Worm (Caenorhabditis elegans): ENCODE data around the gene cct-7.

cct-7 gene

ce11 chrV:1871768-1872296, at the start of gene cct-7, which contains the start of gene T10B5.4 (continued):
- TF ChIP-seq nhr-41 (GFP tag; IDR thresholded peaks at IDR 0.05) (no peak), lin-1 (GFP tag; IDR thresholded peaks at IDR 0.05) (0 out of 2 replicates have a peak, but pooled peaks have one; percentile 22), nhr-6 (tag; optimal IDR thresholded peaks at IDR 0.05) (peak; percentile 78), R02D3.7 (tag; optimal IDR thresholded peaks at IDR 0.05) (no peak), nhr-10 (tag; optimal IDR thresholded peaks at IDR 0.05) (no peak), ceh-20 (GFP tag; IDR thresholded peaks at IDR 0.05) (peak; percentile 70; the same call in 1 of the 2 replicates), ZK337.2 (GFP tag; IDR thresholded peaks at IDR 0.05) (peak; percentile 63; the same call in 1 of the 2 replicates), aly-2 (tag; optimal IDR thresholded peaks at IDR 0.05) (no peak), ceh-32 (tag; optimal IDR thresholded peaks at IDR 0.05; ENCODE audit: poor library complexity) (no peak), lin-15B (tag; optimal IDR thresholded peaks at IDR 0.05) (peak; percentile 25), sdz-12 (GFP tag; optimal IDR thresholded peaks at IDR 0.05) (no peak), lir-3 (tag; optimal IDR thresholded peaks at IDR 0.05) (no peak), mxl-2 (GFP tag; conservative IDR thresholded peaks at IDR 0.05) (no peak), ces-1 (GFP tag; optimal IDR thresholded peaks at IDR 0.05) (no peak), nhr-237 (tag; optimal IDR thresholded peaks at IDR 0.05) (peak; percentile 36), F44E2.7 (GFP tag; IDR thresholded peaks at IDR 0.05) (no peak), daf-8 (GFP tag; IDR thresholded peaks at IDR 0.05) (no peak), zfp-3 (GFP tag; conservative IDR thresholded peaks at IDR 0.05) (0 out of 2 replicates have a peak, but pooled peaks have one; percentile 40), skn-1 (tag; optimal IDR thresholded peaks at IDR 0.05) (no peak), dmd-8 (GFP tag; IDR thresholded peaks at IDR 0.05) (no peak), ztf-7 (tag; optimal IDR thresholded peaks at IDR 0.05) (no peak), ZK546.5 (tag; optimal IDR thresholded peaks at IDR 0.05) (no peak), ceh-28 (tag; optimal IDR thresholded peaks at IDR 0.05) (no peak), unc-130 (GFP tag; optimal IDR thresholded peaks at IDR 0.05) (peak; percentile 89), Y75B8A.6 (GFP tag; IDR thresholded peaks at IDR 0.05) (no peak), dpl-1 (GFP tag; optimal IDR thresholded peaks at IDR 0.05) (peak; percentile 82), egl-27 (tag; optimal IDR thresholded peaks at IDR 0.05) (no peak), tag-97 (GFP tag; IDR thresholded peaks at IDR 0.05) (no peak), pqm-1 (tag; optimal IDR thresholded peaks at IDR 0.05) (peak; percentile 36), mdl-1 (tag; optimal IDR thresholded peaks at IDR 0.05) (peak in 1 of 2 experiments; percentile 79), php-3 (GFP tag; IDR thresholded peaks at IDR 0.05) (0 out of 2 replicates have a peak, but pooled peaks have one; percentile 45), tra-1 (GFP tag; IDR thresholded peaks at IDR 0.05) (peak; percentile 65), nhr-28 (tag; optimal IDR thresholded peaks at IDR 0.05) (peak; percentile 66), unc-62 (GFP tag; optimal IDR thresholded peaks at IDR 0.05 in 1 of 2) (no peak), unc-62 (tag; optimal IDR thresholded peaks at IDR 0.05) (no peak), hmg-1.1 (GFP tag; IDR thresholded peaks at IDR 0.05) (peak; percentile 89), mep-1 (tag; optimal IDR thresholded peaks at IDR 0.05) (peak; percentile 93), nhr-42 (GFP tag; IDR thresholded peaks at IDR 0.05) (no peak), spr-1 (tag; optimal IDR thresholded peaks at IDR 0.05) (peak; percentile 42), unc-39 (tag; optimal IDR thresholded peaks at IDR 0.05) (no peak), T20F7.1 (GFP tag; optimal IDR thresholded peaks at IDR 0.05) (peak; percentile 80), aha-1 (tag) (peak; percentile 98), zfp-2 (tag; optimal IDR thresholded peaks at IDR 0.05) (peak; percentile 28), zip-2 (tag; optimal IDR thresholded peaks at IDR 0.05) (no peak), rbr-2 (tag; optimal IDR thresholded peaks at IDR 0.05) (peak; percentile 92), Y5F2A.4 (GFP tag; optimal IDR thresholded peaks at IDR 0.05) (no peak), madf-5 (GFP tag; IDR thresholded peaks at IDR 0.05) (0 out of 4 replicates have a peak, but pooled peaks of 1 of the 2 experiments have one; percentile 32), zag-1 (tag; optimal IDR thresholded peaks at IDR 0.05) (peak; percentile 24), F49E8.2 (tag; optimal IDR thresholded peaks at IDR 0.05; ENCODE audit: borderline replicate concordance) (peak; percentile 61), daf-19 (GFP tag; conservative IDR thresholded peaks at IDR 0.05) (no peak), spr-3 (GFP tag; optimal IDR thresholded peaks at IDR 0.05) (no peak), saeg-2 (GFP tag; IDR thresholded peaks at IDR 0.05) (peak; percentile 59; the same call in 1 of the 2 replicates), T26A8.4 (GFP tag; IDR thresholded peaks at IDR 0.05) (no peak)
